Worm (Caenorhabditis elegans) whole organism, L2 larva: ENCODE results near the gene fipr-1.

Experiments
- F13H6.1 ChIP-seq: sonication (generic microtip); optimal IDR thresholded peaks from 2 replicates; lab custom pipeline; 2016; ENCODE audit warnings: missing genetic modification characterization, missing compliant biosample characterization
- aly-2 ChIP-seq: fragments of 150-350 bp; optimal IDR thresholded peaks from 2 replicates; lab custom pipeline; 2014; ENCODE audit warnings: missing biosample characterization, missing genetic modification characterization
- ama-1 ChIP-seq: fragments of 150-350 bp; optimal IDR thresholded peaks from 2 replicates; lab custom pipeline; 2018; ENCODE audit warnings: inconsistent platforms
- blmp-1 ChIP-seq: sonication (generic microtip); optimal IDR thresholded peaks from 2 replicates; lab custom pipeline; 2017; ENCODE audit warnings: missing genetic modification characterization, mild to moderate bottlenecking, missing compliant biosample characterization, antibody characterized with exemption, moderate library complexity; ENCODE audit not compliant: insufficient read depth
- fos-1 ChIP-seq: fragments of 150-350 bp; optimal IDR thresholded peaks from 2 replicates; lab custom pipeline; 2014; ENCODE audit warnings: missing biosample characterization, missing genetic modification characterization
- lin-13 ChIP-seq: fragments of 150-350 bp; optimal IDR thresholded peaks from 2 replicates; lab custom pipeline; 2014; ENCODE audit warnings: missing biosample characterization, missing genetic modification reagents, missing genetic modification characterization
- lsy-2 ChIP-seq, 2 experiments: fragments of 150-350 bp in 1 of 2; sonication (generic microtip) in 1 of 2; optimal IDR thresholded peaks; 2 replicates each; lab custom pipeline; 2014 to 2017; ENCODE audit warnings: missing biosample characterization in 2 of 2, missing genetic modification characterization in 2 of 2
- mdl-1 ChIP-seq, 2 experiments: fragments of 150-350 bp in 1 of 2; sonication (generic microtip) in 1 of 2; optimal IDR thresholded peaks; 2 replicates each; lab custom pipeline; 2017; ENCODE audit warnings: missing biosample characterization in 2 of 2, missing genetic modification characterization in 2 of 2
- nhr-10 ChIP-seq: sonication (generic microtip); optimal IDR thresholded peaks from 2 replicates; lab custom pipeline; 2017; ENCODE audit warnings: missing biosample characterization, missing genetic modification characterization
- nhr-77 ChIP-seq: fragments of 150-350 bp; optimal IDR thresholded peaks from 2 replicates; lab custom pipeline; 2014; ENCODE audit warnings: missing biosample characterization, missing genetic modification characterization
- snpc-4 ChIP-seq: fragments of 150-350 bp; optimal IDR thresholded peaks from 2 replicates; lab custom pipeline; 2014; ENCODE audit warnings: missing biosample characterization, missing genetic modification characterization
- unc-39 ChIP-seq: fragments of 150-350 bp; optimal IDR thresholded peaks from 2 replicates; lab custom pipeline; 2014; ENCODE audit warnings: missing biosample characterization, missing genetic modification characterization
- unc-62 ChIP-seq: fragments of 150-350 bp; optimal IDR thresholded peaks from 2 replicates; lab custom pipeline; 2014; ENCODE audit warnings: missing biosample characterization, missing genetic modification reagents, missing genetic modification characterization
- ztf-4 ChIP-seq: fragments of 150-350 bp; optimal IDR thresholded peaks from 2 replicates; lab custom pipeline; 2014; ENCODE audit warnings: missing biosample characterization, missing genetic modification characterization

DNA sequence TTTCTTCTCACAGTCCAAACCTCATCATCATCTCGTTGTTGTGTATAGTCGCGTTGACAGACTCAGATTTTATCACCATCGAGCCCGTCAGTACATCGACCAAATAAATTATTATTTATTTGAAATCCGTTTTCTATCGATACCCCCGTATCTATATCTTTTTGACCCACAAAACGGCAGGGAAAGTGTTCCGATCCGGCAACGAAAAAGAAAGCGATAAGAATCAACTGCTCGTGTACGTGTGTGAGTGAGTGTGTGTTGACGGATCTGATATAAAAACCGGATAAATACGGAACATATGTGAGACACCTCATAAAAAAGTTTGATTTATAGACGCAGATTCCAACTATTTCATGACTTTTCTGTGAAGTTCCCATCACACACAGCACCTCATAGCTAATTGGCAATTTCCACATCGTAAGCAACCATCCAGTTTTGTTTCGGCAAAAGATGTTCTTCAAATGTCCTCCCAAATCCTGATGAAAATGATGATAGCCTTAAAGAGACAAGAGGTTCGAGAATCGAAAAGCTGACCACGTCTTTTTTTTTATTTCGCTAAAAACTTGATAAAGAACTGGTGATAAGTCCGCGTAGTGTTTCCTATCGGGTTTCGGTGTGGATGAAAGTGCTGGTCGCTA, 7.2 kb downstream of the fipr-1 start:
- TF ChIP-seq aly-2 (tag; lab: Kevin White, UChicago) (no peak), fos-1 (no peak), mdl-1 (tag; optimal IDR thresholded peaks at IDR 0.05; lab: Kevin White, UChicago) (no peak), nhr-77 (no peak), lin-13 (GFP tag; lab: Kevin White, UChicago) (no peak), F13H6.1 (no peak), blmp-1 (tag; lab: Kevin White, UChicago) (peak; percentile 11), unc-62 (GFP tag; lab: Kevin White, UChicago) (no peak), ama-1 (peak; percentile 84), snpc-4 (tag; lab: Kevin White, UChicago) (no peak), unc-39 (no peak), ztf-4 (tag; lab: Kevin White, UChicago) (no peak), nhr-10 (tag; lab: Kevin White, UChicago) (no peak), lsy-2 (tag; optimal IDR thresholded peaks at IDR 0.05; lab: Kevin White, UChicago) (peak in 1 of 2 experiments; percentile 43)
